Worm (Caenorhabditis elegans) whole organism, young adult: ENCODE measurements around the gene rps-4.

ENCODE experiments used
- B0019.2 ChIP-seq: fragments of 200-800 bp; sonication (Bioruptor generic); conservative IDR thresholded peaks from 2 replicates; pipeline ENCODE4 v1.3.6; 2022; ENCODE audit warnings: missing genetic modification reagents, missing genetic modification characterization, missing compliant biosample characterization
- C06A6.2 ChIP-seq: fragments of 200-800 bp; sonication (Bioruptor generic); conservative IDR thresholded peaks from 2 replicates; pipeline ENCODE4 v1.3.6; 2022; ENCODE audit warnings: missing genetic modification characterization, missing compliant biosample characterization
- F10E7.11 ChIP-seq: sonication (generic microtip); optimal IDR thresholded peaks from 2 replicates; lab custom pipeline; 2017; ENCODE audit warnings: mild to moderate bottlenecking, missing genetic modification characterization, moderate library complexity, missing compliant biosample characterization
- F23B12.7 ChIP-seq: sonication (generic microtip); optimal IDR thresholded peaks from 2 replicates; lab custom pipeline; 2017; ENCODE audit warnings: missing genetic modification characterization, mild to moderate bottlenecking, missing compliant biosample characterization, antibody characterized with exemption, moderate library complexity; ENCODE audit not compliant: insufficient read depth
- F37B4.10 ChIP-seq: fragments of 200-800 bp; sonication (Bioruptor generic); IDR thresholded peaks from 2 replicates; pipeline ENCODE4 v1.3.6; 2022; ENCODE audit warnings: missing genetic modification characterization, missing compliant biosample characterization
- F52B5.7 ChIP-seq: sonication (generic microtip); optimal IDR thresholded peaks from 2 replicates; lab custom pipeline; 2016; ENCODE audit warnings: mild to moderate bottlenecking, missing genetic modification characterization, missing compliant biosample characterization
- F57A8.1 ChIP-seq: fragments of 200-800 bp; sonication (Bioruptor generic); optimal IDR thresholded peaks from 2 replicates; lab custom pipeline; 2018; ENCODE audit warnings: mild to moderate bottlenecking, missing genetic modification characterization, moderate library complexity, missing compliant biosample characterization
- T26A5.8 ChIP-seq: sonication (generic microtip); optimal IDR thresholded peaks from 2 replicates; lab custom pipeline; 2016; ENCODE audit warnings: missing genetic modification characterization, missing compliant biosample characterization
- Y53F4B.3 ChIP-seq: fragments of 200-800 bp; sonication (Bioruptor generic); IDR thresholded peaks from 2 replicates; pipeline ENCODE4 v1.3.6; 2022; ENCODE audit warnings: missing genetic modification reagents, missing genetic modification characterization, missing compliant biosample characterization
- Y67H2A.10 ChIP-seq: fragments of 200-800 bp; sonication (Bioruptor generic); conservative IDR thresholded peaks from 2 replicates; pipeline ENCODE4 v1.3.6; 2022; ENCODE audit warnings: missing genetic modification reagents, missing genetic modification characterization, missing compliant biosample characterization
- akir-1 ChIP-seq: fragments of 200-800 bp; sonication (Bioruptor generic); optimal IDR thresholded peaks from 2 replicates; lab custom pipeline; 2018; ENCODE audit warnings: mild to moderate bottlenecking, missing genetic modification characterization, moderate library complexity, missing compliant biosample characterization
- aptf-2 ChIP-seq: fragments of 200-800 bp; sonication (Bioruptor generic); conservative IDR thresholded peaks from 2 replicates; pipeline ENCODE4 v1.3.6; 2022; ENCODE audit warnings: missing genetic modification reagents, missing genetic modification characterization, missing compliant biosample characterization
- atf-7 ChIP-seq: sonication (generic microtip); optimal IDR thresholded peaks from 2 replicates; lab custom pipeline; 2017; ENCODE audit warnings: mild to moderate bottlenecking, missing genetic modification characterization, missing compliant biosample characterization
- attf-3 ChIP-seq: fragments of 200-800 bp; sonication (Bioruptor generic); conservative IDR thresholded peaks from 2 replicates; pipeline ENCODE4 v1.3.6; 2022; ENCODE audit warnings: missing genetic modification reagents, missing genetic modification characterization, missing compliant biosample characterization
- bed-1 ChIP-seq: fragments of 200-800 bp; sonication (Bioruptor generic); IDR thresholded peaks from 2 replicates; pipeline ENCODE4 v1.3.6; 2022; ENCODE audit warnings: missing genetic modification reagents, missing genetic modification characterization, missing compliant biosample characterization
- cebp-2 ChIP-seq: fragments of 200-800 bp; sonication (Bioruptor generic); IDR thresholded peaks from 2 replicates; pipeline ENCODE4 v1.3.6; 2022; ENCODE audit warnings: missing genetic modification characterization, missing compliant biosample characterization
- ceh-100 ChIP-seq: fragments of 200-800 bp; sonication (Bioruptor generic); IDR thresholded peaks from 2 replicates; pipeline ENCODE4 v1.3.6; 2022; ENCODE audit warnings: missing genetic modification reagents, missing genetic modification characterization, missing compliant biosample characterization
- ceh-27 ChIP-seq: fragments of 200-800 bp; sonication (Bioruptor generic); optimal IDR thresholded peaks from 2 replicates; lab custom pipeline; 2018; ENCODE audit warnings: mild to moderate bottlenecking, missing genetic modification characterization, moderate library complexity, missing compliant biosample characterization
- dox-1 ChIP-seq: fragments of 200-800 bp; sonication (Bioruptor generic); IDR thresholded peaks from 2 replicates; pipeline ENCODE4 v1.3.6; 2022; ENCODE audit warnings: missing genetic modification reagents, missing genetic modification characterization, missing compliant biosample characterization
- dpff-1 ChIP-seq: sonication (generic microtip); optimal IDR thresholded peaks from 2 replicates; lab custom pipeline; 2017; ENCODE audit warnings: mild to moderate bottlenecking, missing genetic modification characterization, missing compliant biosample characterization
- dpl-1 ChIP-seq: fragments of 150-350 bp; optimal IDR thresholded peaks from 2 replicates; lab custom pipeline; 2014; ENCODE audit warnings: missing biosample characterization, missing genetic modification reagents, missing genetic modification characterization
- ets-4 ChIP-seq: fragments of 200-800 bp; sonication (Bioruptor generic); optimal IDR thresholded peaks from 2 replicates; lab custom pipeline; 2018; ENCODE audit warnings: mild to moderate bottlenecking, missing genetic modification characterization, missing compliant biosample characterization
- fkh-3 ChIP-seq: sonication (generic microtip); optimal IDR thresholded peaks from 2 replicates; lab custom pipeline; 2016; ENCODE audit warnings: mild to moderate bottlenecking, missing genetic modification characterization, missing compliant biosample characterization
- him-1 ChIP-seq: sonication (generic microtip); optimal IDR thresholded peaks from 2 replicates; lab custom pipeline; 2016; ENCODE audit warnings: missing genotype, missing genetic modification reagents, missing genetic modification characterization, missing compliant biosample characterization
- hmg-1.2 ChIP-seq: fragments of 200-800 bp; sonication (Bioruptor generic); IDR thresholded peaks from 2 replicates; pipeline ENCODE4 v1.3.6; 2022; ENCODE audit warnings: missing genetic modification reagents, missing genetic modification characterization, missing compliant biosample characterization
- lag-1 ChIP-seq: fragments of 200-800 bp; sonication (Bioruptor generic); IDR thresholded peaks from 2 replicates; pipeline ENCODE4 v1.3.6; 2022; ENCODE audit warnings: missing genetic modification reagents, missing genetic modification characterization, missing compliant biosample characterization
- let-526 ChIP-seq: fragments of 200-800 bp; sonication (Bioruptor generic); IDR thresholded peaks from 2 replicates; pipeline ENCODE4 v1.3.6; 2022; ENCODE audit warnings: missing genetic modification reagents, missing genetic modification characterization, missing compliant biosample characterization
- lir-1 ChIP-seq: fragments of 200-800 bp; sonication (Bioruptor generic); conservative IDR thresholded peaks from 2 replicates; pipeline ENCODE4 v1.3.6; 2022; ENCODE audit warnings: missing genetic modification reagents, missing genetic modification characterization, missing compliant biosample characterization
- lsy-27 ChIP-seq: sonication (generic microtip); optimal IDR thresholded peaks from 2 replicates; lab custom pipeline; 2017; ENCODE audit warnings: missing genetic modification characterization, mild to moderate bottlenecking, missing compliant biosample characterization, antibody characterized with exemption, missing genotype, borderline replicate concordance; ENCODE audit not compliant: insufficient read depth
- mel-28 ChIP-seq: sonication (generic microtip); optimal IDR thresholded peaks from 2 replicates; lab custom pipeline; 2016; ENCODE audit warnings: borderline replicate concordance, mild to moderate bottlenecking, missing genetic modification characterization, missing compliant biosample characterization
- nfyb-1 ChIP-seq: fragments of 200-800 bp; sonication (Bioruptor generic); IDR thresholded peaks from 2 replicates; pipeline ENCODE4 v1.3.6; 2022; ENCODE audit warnings: missing genetic modification reagents, missing genetic modification characterization, missing compliant biosample characterization
- nhr-27 ChIP-seq: fragments of 200-800 bp; sonication (Bioruptor generic); optimal IDR thresholded peaks from 2 replicates; lab custom pipeline; 2018; ENCODE audit warnings: mild to moderate bottlenecking, missing genetic modification characterization, moderate library complexity, missing compliant biosample characterization
- nhr-90 ChIP-seq: sonication (generic microtip); optimal IDR thresholded peaks from 2 replicates; lab custom pipeline; 2016; ENCODE audit warnings: missing genotype, mild to moderate bottlenecking, missing genetic modification characterization, missing compliant biosample characterization
- repo-1 ChIP-seq: sonication (generic microtip); optimal IDR thresholded peaks from 2 replicates; lab custom pipeline; 2017; ENCODE audit warnings: mild to moderate bottlenecking, missing genetic modification characterization, missing compliant biosample characterization
- rpc-1 ChIP-seq, 2 experiments: fragments of 150-350 bp in 1 of 2; sonication (generic microtip) in 1 of 2; optimal IDR thresholded peaks; 2 replicates each; lab custom pipeline; 2014 to 2018; ENCODE audit warnings: missing biosample characterization in 1 of 2, missing genetic modification characterization in 1 of 2, missing genetic modification reagents in 1 of 2, missing genotype in 1 of 2
- snpc-1.3 ChIP-seq: sonication (generic microtip); optimal IDR thresholded peaks from 2 replicates; lab custom pipeline; 2017; ENCODE audit warnings: missing genetic modification characterization, mild to moderate bottlenecking, missing compliant biosample characterization, antibody characterized with exemption, moderate library complexity, missing genotype, missing genetic modification reagents; ENCODE audit not compliant: insufficient read depth
- snpc-3.4 ChIP-seq: sonication (generic microtip); optimal IDR thresholded peaks from 2 replicates; lab custom pipeline; 2017; ENCODE audit warnings: missing genetic modification characterization, mild to moderate bottlenecking, missing compliant biosample characterization, antibody characterized with exemption, moderate library complexity, missing genotype, missing genetic modification reagents
- snpc-4 ChIP-seq, 5 experiments: fragments of 150-350 bp in 1 of 5; sonication (generic microtip) in 4 of 5; optimal IDR thresholded peaks; 2 replicates each; lab custom pipeline; 2014 to 2018; ENCODE audit warnings: missing genetic modification characterization in 5 of 5, missing biosample characterization in 3 of 5, antibody characterized with exemption in 2 of 5, mild to moderate bottlenecking in 2 of 5, missing compliant biosample characterization in 2 of 5, missing genotype in 2 of 5, moderate library complexity in 2 of 5, missing genetic modification reagents in 1 of 5
- tbp1 ChIP-seq: fragments of 200-800 bp; sonication (Bioruptor generic); optimal IDR thresholded peaks from 2 replicates; lab custom pipeline; 2018; ENCODE audit warnings: mild to moderate bottlenecking, missing genetic modification characterization, missing compliant biosample characterization
- tlf-1 ChIP-seq: fragments of 200-800 bp; sonication (Bioruptor generic); optimal IDR thresholded peaks from 2 replicates; lab custom pipeline; 2018; ENCODE audit warnings: mild to moderate bottlenecking, missing genetic modification characterization, missing compliant biosample characterization
- unc-130 ChIP-seq: sonication (generic microtip); optimal IDR thresholded peaks from 2 replicates; lab custom pipeline; 2016; ENCODE audit warnings: missing genetic modification reagents, missing genetic modification characterization, missing compliant biosample characterization
- unc-62 ChIP-seq: fragments of 150-350 bp; optimal IDR thresholded peaks from 2 replicates; lab custom pipeline; 2014; ENCODE audit warnings: missing biosample characterization, missing genetic modification reagents, missing genetic modification characterization
- xnd-1 ChIP-seq: sonication (generic microtip); optimal IDR thresholded peaks from 2 replicates; lab custom pipeline; 2016; ENCODE audit warnings: missing genotype, missing genetic modification reagents, missing genetic modification characterization, missing compliant biosample characterization
- zfh-2 ChIP-seq: fragments of 200-800 bp; sonication (Bioruptor generic); conservative IDR thresholded peaks from 2 replicates; pipeline ENCODE4 v1.3.6; 2022; ENCODE audit warnings: missing genetic modification reagents, missing genetic modification characterization, missing compliant biosample characterization
- zim-3 ChIP-seq: sonication (generic microtip); optimal IDR thresholded peaks from 2 replicates; lab custom pipeline; 2017; ENCODE audit warnings: mild to moderate bottlenecking, missing genetic modification characterization, moderate library complexity, missing compliant biosample characterization
- ztf-26 ChIP-seq: sonication (generic microtip); optimal IDR thresholded peaks from 2 replicates; lab custom pipeline; 2017; ENCODE audit warnings: missing genetic modification characterization, missing compliant biosample characterization
- ztf-28 ChIP-seq: fragments of 200-800 bp; sonication (Bioruptor generic); IDR thresholded peaks from 2 replicates; pipeline ENCODE4 v1.3.6; 2022; ENCODE audit warnings: missing genetic modification reagents, missing genetic modification characterization, missing compliant biosample characterization

The rps-4 gene

ce11 chrIV:7049672-7050206, 34.7 kb downstream of the rps-4 start, which contains the start of gene nhr-105 (continued):
- TF ChIP-seq ets-4 (GFP tag; lab: Kevin White, UChicago): no peak
- TF ChIP-seq snpc-1.3 (tag; lab: Kevin White, UChicago): no peak
- no peak for TF ChIP-seq F57A8.1 (GFP tag; lab: Kevin White, UChicago)
- no peak for TF ChIP-seq F10E7.11
- 0 out of 2 replicates have a peak, but pooled peaks have one; percentile 27 for TF ChIP-seq dox-1 (GFP tag; lab: Robert Waterston, UW)
- TF ChIP-seq attf-3 (GFP tag; lab: Robert Waterston, UW): no peak
- peak; percentile 21 for TF ChIP-seq ztf-26 (tag; lab: Kevin White, UChicago)
- peak; percentile 62 for TF ChIP-seq C06A6.2 (GFP tag; lab: Robert Waterston, UW)
- no peak for TF ChIP-seq Y53F4B.3
- TF ChIP-seq bed-1 (GFP tag; lab: Robert Waterston, UW): no peak
- peak; percentile 36 for TF ChIP-seq unc-62 (GFP tag; lab: Kevin White, UChicago)
- no peak for TF ChIP-seq zim-3 (tag; lab: Kevin White, UChicago)
- no peak for TF ChIP-seq rpc-1 (optimal IDR thresholded peaks at IDR 0.05; lab: Kevin White, UChicago)
- TF ChIP-seq rpc-1 (tag; optimal IDR thresholded peaks at IDR 0.05; lab: Kevin White, UChicago): no peak
- TF ChIP-seq dpff-1 (tag; lab: Kevin White, UChicago): no peak
- TF ChIP-seq nhr-90 (tag; lab: Kevin White, UChicago): peak; percentile 39
- no peak for TF ChIP-seq ceh-100 (GFP tag; lab: Robert Waterston, UW)
- peak; percentile 70 for TF ChIP-seq hmg-1.2
- TF ChIP-seq tlf-1 (GFP tag; lab: Kevin White, UChicago): peak; percentile 10
- peak; percentile 80 for TF ChIP-seq atf-7 (tag; lab: Kevin White, UChicago)
- no peak for TF ChIP-seq snpc-3.4 (tag; lab: Kevin White, UChicago)
- no peak for TF ChIP-seq let-526 (GFP tag; lab: Robert Waterston, UW)
- no peak for TF ChIP-seq Y67H2A.10 (GFP tag; lab: Robert Waterston, UW)
- no peak for TF ChIP-seq xnd-1 (tag; lab: Kevin White, UChicago)
- no peak for TF ChIP-seq F23B12.7
- TF ChIP-seq unc-130: no peak
- TF ChIP-seq aptf-2: no peak
- TF ChIP-seq cebp-2 (GFP tag; lab: Robert Waterston, UW): no peak
- TF ChIP-seq mel-28 (tag; lab: Kevin White, UChicago): no peak
- TF ChIP-seq dpl-1 (GFP tag; lab: Kevin White, UChicago): no peak
- no peak for TF ChIP-seq F52B5.7 (tag; lab: Kevin White, UChicago)
- no peak for TF ChIP-seq lag-1 (GFP tag; lab: Robert Waterston, UW)
- no peak for TF ChIP-seq lsy-27
- no peak for TF ChIP-seq nhr-27 (tag; lab: Kevin White, UChicago)
- TF ChIP-seq nfyb-1 (GFP tag; lab: Robert Waterston, UW): no peak
- no peak for TF ChIP-seq snpc-4 (GFP tag; optimal IDR thresholded peaks at IDR 0.05; lab: Kevin White, UChicago)
- TF ChIP-seq snpc-4 (tag; optimal IDR thresholded peaks at IDR 0.05; lab: Kevin White, UChicago): no peak
- no peak for TF ChIP-seq repo-1 (tag; lab: Kevin White, UChicago)
- TF ChIP-seq B0019.2 (GFP tag; lab: Robert Waterston, UW): no peak
- no peak for TF ChIP-seq ceh-27 (GFP tag; lab: Kevin White, UChicago)
- TF ChIP-seq him-1 (tag; lab: Kevin White, UChicago): no peak
- TF ChIP-seq fkh-3 (tag; lab: Kevin White, UChicago): no peak
- peak; percentile 34 for TF ChIP-seq tbp1 (GFP tag; lab: Kevin White, UChicago)
- TF ChIP-seq T26A5.8 (tag; lab: Kevin White, UChicago): no peak
- TF ChIP-seq lir-1 (GFP tag; lab: Robert Waterston, UW): no peak
- TF ChIP-seq ztf-28: no peak
- no peak for TF ChIP-seq F37B4.10 (GFP tag; lab: Robert Waterston, UW)
- no peak for TF ChIP-seq zfh-2 (GFP tag; lab: Robert Waterston, UW)
- no peak for TF ChIP-seq akir-1
